Fruit fly (Drosophila melanogaster) Kc167 (cell line): ENCODE measurements around the gene Or98b.
A peak's percentile ranks its signal among the peaks of the same experiment; 100 is the strongest.

Experiments
- Myc ChIP-seq: fragments of >200 bp; optimal IDR thresholded peaks from 2 replicates; lab custom pipeline; 2017; ENCODE audit warnings: missing external identifiers
- Sin3A ChIP-seq: fragments of >200 bp; optimal IDR thresholded peaks from 2 replicates; lab custom pipeline; 2018; ENCODE audit warnings: missing external identifiers
- h ChIP-seq: fragments of >200 bp; optimal IDR thresholded peaks from 3 replicates; lab custom pipeline; 2018; ENCODE audit warnings: missing external identifiers
- insv ChIP-seq: fragments of >200 bp; optimal IDR thresholded peaks from 3 replicates; lab custom pipeline; 2018; ENCODE audit warnings: missing external identifiers
- psq ChIP-seq: fragments of >200 bp; optimal IDR thresholded peaks from 2 replicates; lab custom pipeline; 2017; ENCODE audit warnings: missing external identifiers
- ttk ChIP-seq: sonication (Bioruptor generic); optimal IDR thresholded peaks from 2 replicates; lab custom pipeline; 2017; ENCODE audit warnings: missing external identifiers

Gene Or98b

dm6 chr3R:28328780-28329546 lies 23.1 kb upstream of the Or98b start:
- no peak for TF ChIP-seq Sin3A (lab: Kevin White, UChicago)
- no peak for TF ChIP-seq ttk (lab: Kevin White, UChicago)
- no peak for TF ChIP-seq Myc (lab: Kevin White, UChicago)
- TF ChIP-seq psq (lab: Kevin White, UChicago): no peak
- TF ChIP-seq insv (lab: Kevin White, UChicago): no peak
- no peak for TF ChIP-seq h (lab: Kevin White, UChicago)

- no peak for TF ChIP-seq psq (lab: Kevin White, UChicago)
- TF ChIP-seq h (lab: Kevin White, UChicago): no peak
- no peak for TF ChIP-seq ttk (lab: Kevin White, UChicago)
- TF ChIP-seq Myc (lab: Kevin White, UChicago): no peak
- no peak for TF ChIP-seq Sin3A (lab: Kevin White, UChicago)
- TF ChIP-seq insv (lab: Kevin White, UChicago): no peak
These were observed 21.5 kb upstream of the Or98b start for dm6 chr3R:28330266-28331125.

- TF ChIP-seq ttk (lab: Kevin White, UChicago): no peak
- no peak for TF ChIP-seq Myc (lab: Kevin White, UChicago)
- TF ChIP-seq insv (lab: Kevin White, UChicago): no peak
- TF ChIP-seq psq (lab: Kevin White, UChicago): no peak
- no peak for TF ChIP-seq h (lab: Kevin White, UChicago)
- no peak for TF ChIP-seq Sin3A (lab: Kevin White, UChicago)
These were observed 20.9 kb upstream of the Or98b start for dm6 chr3R:28331126-28331490.

dm6 chr3R:28332137-28332671 lies 19.8 kb upstream of the Or98b start:
- TF ChIP-seq Myc (lab: Kevin White, UChicago): no peak
- TF ChIP-seq ttk (lab: Kevin White, UChicago): no peak
- no peak for TF ChIP-seq Sin3A (lab: Kevin White, UChicago)
- no peak for TF ChIP-seq insv (lab: Kevin White, UChicago)
- no peak for TF ChIP-seq h (lab: Kevin White, UChicago)
- no peak for TF ChIP-seq psq (lab: Kevin White, UChicago)

dm6 chr3R:28332674-28333421 lies 19.2 kb upstream of the Or98b start:
- TF ChIP-seq ttk (lab: Kevin White, UChicago): no peak
- TF ChIP-seq psq (lab: Kevin White, UChicago): peak; percentile 66

dm6 chr3R:28335462-28335998 lies 16.5 kb upstream of the Or98b start:
- no peak for TF ChIP-seq ttk (lab: Kevin White, UChicago)
- TF ChIP-seq Sin3A (lab: Kevin White, UChicago): no peak
- no peak for TF ChIP-seq psq (lab: Kevin White, UChicago)
- no peak for TF ChIP-seq insv (lab: Kevin White, UChicago)
- TF ChIP-seq h (lab: Kevin White, UChicago): no peak
- no peak for TF ChIP-seq Myc (lab: Kevin White, UChicago)

dm6 chr3R:28336046-28336771 lies 15.8 kb upstream of the Or98b start, which contains the start of gene larp:
Gene larp (minus strand): TSS chr3R:28336440.
- no peak for TF ChIP-seq Myc (lab: Kevin White, UChicago)
- TF ChIP-seq h (lab: Kevin White, UChicago): no peak
- no peak for TF ChIP-seq Sin3A (lab: Kevin White, UChicago)

dm6 chr3R:28339654-28340605 lies 12.1 kb upstream of the Or98b start, which contains the start of the genes Gfat2 and Moca-cyp:
Gene Gfat2 (minus strand): TSS chr3R:28339765.
Gene Moca-cyp (plus strand): TSS chr3R:28340334.
- TF ChIP-seq Myc (lab: Kevin White, UChicago) (no peak), ttk (lab: Kevin White, UChicago) (no peak), psq (lab: Kevin White, UChicago) (no peak), Sin3A (lab: Kevin White, UChicago) (no peak), h (lab: Kevin White, UChicago) (no peak), insv (lab: Kevin White, UChicago) (no peak)

- TF ChIP-seq psq (lab: Kevin White, UChicago): no peak
- TF ChIP-seq insv (lab: Kevin White, UChicago): no peak
- no peak for TF ChIP-seq Sin3A (lab: Kevin White, UChicago)
- TF ChIP-seq ttk (lab: Kevin White, UChicago): no peak
- TF ChIP-seq h (lab: Kevin White, UChicago): no peak
- no peak for TF ChIP-seq Myc (lab: Kevin White, UChicago)
These were observed 11.4 kb upstream of the Or98b start for dm6 chr3R:28340606-28340999.
